Worm (Caenorhabditis elegans) whole organism, L4/young adult: ENCODE data around the gene crb-3.

Experiments used
- W03F9.2 ChIP-seq: fragments of 150-350 bp; optimal IDR thresholded peaks from 2 replicates; lab custom pipeline; 2014; ENCODE audit warnings: missing biosample characterization, missing genetic modification characterization
- dao-5 ChIP-seq: sonication (generic microtip); optimal IDR thresholded peaks from 2 replicates; lab custom pipeline; 2016; ENCODE audit warnings: missing genotype, missing genetic modification characterization, moderate library complexity, missing compliant biosample characterization
- him-1 ChIP-seq: sonication (generic microtip); optimal IDR thresholded peaks from 2 replicates; lab custom pipeline; 2016; ENCODE audit warnings: missing genotype, missing genetic modification reagents, missing genetic modification characterization, missing compliant biosample characterization

DNA sequence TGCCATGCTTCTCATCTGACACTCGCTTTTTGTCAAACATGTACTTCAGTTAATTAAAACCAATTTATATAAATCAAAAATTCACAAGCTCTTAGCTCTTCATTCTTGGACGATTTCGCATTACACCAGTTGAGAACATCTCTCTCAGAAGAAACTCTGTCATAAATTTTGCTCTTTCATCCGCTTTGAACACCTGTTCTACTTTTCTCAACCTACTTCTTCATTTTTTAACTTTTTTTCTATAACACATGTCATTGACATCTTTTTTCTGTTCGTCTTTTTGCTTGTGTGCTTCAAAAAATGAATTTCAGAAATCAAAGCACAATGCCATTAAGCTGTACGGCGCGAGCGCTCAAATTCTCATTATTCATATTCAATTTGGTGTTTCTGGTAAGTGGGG, 40.7 kb upstream of the crb-3 start, which contains the start of gene tsp-11:
- no peak for TF ChIP-seq W03F9.2 (tag; lab: Kevin White, UChicago)
- TF ChIP-seq dao-5 (tag; lab: Kevin White, UChicago) = no peak
- TF ChIP-seq him-1 (tag; lab: Kevin White, UChicago) = no peak
